Fruit fly (Drosophila melanogaster) whole organism, adult: ENCODE data around the gene CG31528.
A peak's percentile ranks its signal among the peaks of the same experiment; 100 is the strongest.

Experiments
- CG11617 ChIP-seq: fragments of 200-800 bp; sonication (Bioruptor generic); optimal IDR thresholded peaks from 2 replicates; lab custom pipeline; 2017; ENCODE audit warnings: mild to moderate bottlenecking, missing biosample characterization, missing genetic modification reagents, missing genetic modification characterization
- CG12768 ChIP-seq: fragments of 200-800 bp; sonication (Bioruptor generic); optimal IDR thresholded peaks from 2 replicates; lab custom pipeline; 2017; ENCODE audit warnings: missing biosample characterization, missing genetic modification characterization, mild to moderate bottlenecking, moderate library complexity, missing genetic modification reagents
- CG14711 ChIP-seq: fragments of 200-800 bp; sonication (Bioruptor generic); optimal IDR thresholded peaks from 2 replicates; lab custom pipeline; 2018; ENCODE audit warnings: missing biosample characterization, mild to moderate bottlenecking, missing genetic modification characterization, moderate library complexity
- CG1620 ChIP-seq: fragments of 200-800 bp; sonication (Bioruptor generic); optimal IDR thresholded peaks from 2 replicates; lab custom pipeline; 2016; ENCODE audit warnings: missing biosample characterization, missing genetic modification characterization
- CG33017 ChIP-seq: fragments of 200-800 bp; sonication (Bioruptor generic); optimal IDR thresholded peaks from 2 replicates; lab custom pipeline; 2018; ENCODE audit warnings: missing biosample characterization, mild to moderate bottlenecking, missing genetic modification characterization, moderate library complexity
- CG5204 ChIP-seq: fragments of 200-800 bp; sonication (Bioruptor generic); optimal IDR thresholded peaks from 2 replicates; lab custom pipeline; 2016; ENCODE audit warnings: missing biosample characterization, missing genetic modification characterization
- CG7045 ChIP-seq: fragments of 200-800 bp; sonication (Bioruptor generic); optimal IDR thresholded peaks from 2 replicates; lab custom pipeline; 2017; ENCODE audit warnings: missing biosample characterization, mild to moderate bottlenecking, missing genetic modification characterization
- CG7101 ChIP-seq: fragments of 200-800 bp; sonication (Bioruptor generic); optimal IDR thresholded peaks from 2 replicates; lab custom pipeline; 2018; ENCODE audit warnings: missing biosample characterization, mild to moderate bottlenecking, missing genetic modification characterization, moderate library complexity
- Clk ChIP-seq: fragments of 200-800 bp; sonication (Bioruptor generic); optimal IDR thresholded peaks from 2 replicates; lab custom pipeline; 2017; ENCODE audit warnings: missing biosample characterization, missing genetic modification characterization
- Crg-1 ChIP-seq: fragments of 200-800 bp; sonication (Bioruptor generic); optimal IDR thresholded peaks from 2 replicates; lab custom pipeline; 2016; ENCODE audit warnings: missing biosample characterization, missing genetic modification characterization
- Hr96 ChIP-seq: fragments of 200-800 bp; sonication (Bioruptor generic); optimal IDR thresholded peaks from 2 replicates; lab custom pipeline; 2016; ENCODE audit warnings: missing biosample characterization, missing genetic modification characterization
- Mnt ChIP-seq: fragments of 200-800 bp; sonication (Bioruptor generic); optimal IDR thresholded peaks from 2 replicates; lab custom pipeline; 2016; ENCODE audit warnings: missing biosample characterization, mild to moderate bottlenecking, missing genetic modification characterization
- bab1 ChIP-seq: fragments of 200-800 bp; sonication (Bioruptor generic); optimal IDR thresholded peaks from 3 replicates; lab custom pipeline; 2019; ENCODE audit warnings: missing biosample characterization, mild to moderate bottlenecking, missing genetic modification characterization, moderate library complexity
- cic ChIP-seq: fragments of 200-800 bp; sonication (Bioruptor generic); optimal IDR thresholded peaks from 2 replicates; lab custom pipeline; 2017; ENCODE audit warnings: missing biosample characterization, mild to moderate bottlenecking, missing genetic modification characterization, moderate library complexity
- cnc ChIP-seq, 2 experiments: fragments of >200 bp; optimal IDR thresholded peaks; 2 replicates each; lab custom pipeline; 2017
- kay ChIP-seq: fragments of 200-800 bp; sonication (Bioruptor generic); peaks from one replicate; lab custom pipeline; 2016; ENCODE audit warnings: missing biosample characterization, missing genetic modification characterization, borderline replicate concordance
- ovo ChIP-seq: fragments of 200-800 bp; sonication (Bioruptor generic); optimal IDR thresholded peaks from 2 replicates; lab custom pipeline; 2016; ENCODE audit warnings: missing biosample characterization, missing genetic modification characterization
- pad ChIP-seq: fragments of 200-800 bp; sonication (Bioruptor generic); optimal IDR thresholded peaks from 3 replicates; lab custom pipeline; 2017; ENCODE audit warnings: missing biosample characterization, missing genetic modification characterization, mild to moderate bottlenecking, moderate library complexity, missing genetic modification reagents
- tj ChIP-seq: fragments of 200-800 bp; sonication (Bioruptor generic); optimal IDR thresholded peaks from 3 replicates; lab custom pipeline; 2017; ENCODE audit warnings: missing biosample characterization, mild to moderate bottlenecking, missing genetic modification characterization, moderate library complexity
- toe ChIP-seq: fragments of 200-800 bp; sonication (Bioruptor generic); optimal IDR thresholded peaks from 2 replicates; lab custom pipeline; 2016; ENCODE audit warnings: missing biosample characterization, missing genetic modification characterization

CG31528 gene

dm6 chr3R:4416138-4416537 lies at the start of gene CG31528:
CG31528 (plus strand) TSS chr3R:4416438.
- TF ChIP-seq bab1 (no peak), CG12768 (no peak), CG14711 (tag; lab: Kevin White, UChicago) (no peak)

DNA sequence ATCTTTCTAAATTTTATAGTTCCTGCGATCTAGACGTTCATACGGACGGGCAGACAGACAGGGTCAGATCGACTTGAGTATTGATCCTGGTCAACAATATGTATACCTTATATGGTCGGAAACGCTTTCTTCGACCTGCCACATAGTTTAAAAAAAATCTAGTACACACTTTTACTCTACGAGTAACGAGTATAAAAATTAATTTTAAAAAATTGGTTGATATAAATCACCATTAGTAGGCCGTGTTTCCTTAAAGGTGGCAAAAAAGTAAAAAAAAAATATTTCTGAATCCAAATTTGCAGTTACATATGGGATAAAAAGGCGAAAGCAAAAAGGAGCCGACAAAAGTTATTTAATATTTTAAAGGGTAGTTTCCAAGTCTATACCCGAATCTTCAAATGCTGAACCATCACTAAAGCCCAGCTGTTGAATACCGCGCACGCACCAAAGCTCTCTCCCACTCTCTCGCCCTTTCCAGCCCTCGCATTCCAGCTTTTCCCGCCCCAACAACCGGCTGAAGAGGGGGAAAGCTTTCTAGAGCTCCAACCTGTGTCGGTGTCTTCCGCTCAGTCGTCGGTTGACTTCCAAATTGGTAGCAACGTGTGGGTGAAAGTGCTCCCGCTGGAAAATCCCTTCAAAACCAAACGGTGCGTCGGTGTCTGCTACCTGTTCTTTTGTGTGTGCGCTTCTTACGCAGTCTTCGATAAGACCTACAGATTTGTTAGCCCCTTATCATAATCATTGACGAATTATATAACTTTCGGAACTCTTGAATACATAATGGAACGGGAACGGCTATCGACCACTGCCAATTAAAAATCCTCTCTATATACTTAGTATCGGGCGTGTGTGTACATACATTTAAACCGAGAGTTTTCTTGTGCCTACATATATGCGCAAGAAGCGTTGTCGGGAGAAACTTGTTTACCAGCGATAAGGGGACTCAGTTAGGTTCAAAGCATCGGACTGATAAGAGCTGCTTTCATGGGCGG lies 37.6 kb upstream of the CG31528 start, which contains the start of gene Sfxn1-3:
Gene Sfxn1-3, plus strand, starts transcription at position 238 of the 992 bp plus-strand sequence.
- TF ChIP-seq CG1620 (GFP tag; lab: Kevin White, UChicago) (no peak), CG7045 (peak; percentile 27), tj (GFP tag; lab: Kevin White, UChicago) (peak; percentile 29), CG7101 (tag; lab: Kevin White, UChicago) (peak; percentile 71), CG14711 (tag; lab: Kevin White, UChicago) (peak; percentile 36), cnc (optimal IDR thresholded peaks at IDR 0.05; lab: Kevin White, UChicago) (no peak), CG33017 (tag; lab: Kevin White, UChicago) (peak; percentile 55), Mnt (GFP tag; lab: Kevin White, UChicago) (peak; percentile 92), ovo (peak; percentile 73), Clk (no peak), bab1 (peak; percentile 78), CG11617 (GFP tag; lab: Kevin White, UChicago) (peak; percentile 55), Hr96 (GFP tag; lab: Kevin White, UChicago) (peak; percentile 63), cic (GFP tag; lab: Kevin White, UChicago) (peak; percentile 95), CG12768 (peak; percentile 95), CG5204 (GFP tag; lab: Kevin White, UChicago) (no peak), Crg-1 (peak; percentile 79), kay (GFP tag; lab: Kevin White, UChicago) (peak; percentile 89), pad (peak; percentile 96), toe (GFP tag; lab: Kevin White, UChicago) (no peak)

dm6 chr3R:4381079-4381919 lies 34.9 kb upstream of the CG31528 start, which contains the start of gene Cont:
Cont (plus strand) TSS chr3R:4381306.
- TF ChIP-seq pad = no peak
- peak; percentile 30 for TF ChIP-seq CG7101 (tag; lab: Kevin White, UChicago)
- TF ChIP-seq CG1620 (GFP tag; lab: Kevin White, UChicago) = peak; percentile 41
- TF ChIP-seq CG12768 = no peak
- TF ChIP-seq cnc (optimal IDR thresholded peaks at IDR 0.05; lab: Kevin White, UChicago) = no peak
- no peak for TF ChIP-seq CG14711 (tag; lab: Kevin White, UChicago)
- TF ChIP-seq CG11617 (GFP tag; lab: Kevin White, UChicago) = peak; percentile 15
- no peak for TF ChIP-seq ovo
- no peak for TF ChIP-seq CG33017 (tag; lab: Kevin White, UChicago)
- TF ChIP-seq Mnt (GFP tag; lab: Kevin White, UChicago) = peak; percentile 43
- peak; percentile 26 for TF ChIP-seq Crg-1
- TF ChIP-seq Clk = no peak
- TF ChIP-seq CG5204 (GFP tag; lab: Kevin White, UChicago) = no peak
- no peak for TF ChIP-seq kay (GFP tag; lab: Kevin White, UChicago)
- TF ChIP-seq toe (GFP tag; lab: Kevin White, UChicago) = no peak
- TF ChIP-seq Hr96 (GFP tag; lab: Kevin White, UChicago) = no peak
- no peak for TF ChIP-seq CG7045
- peak; percentile 62 for TF ChIP-seq bab1
- peak; percentile 8 for TF ChIP-seq cic (GFP tag; lab: Kevin White, UChicago)
- TF ChIP-seq tj (GFP tag; lab: Kevin White, UChicago) = peak; percentile 52

- no peak for TF ChIP-seq kay (GFP tag; lab: Kevin White, UChicago)
- no peak for TF ChIP-seq ovo
Measured at dm6 chr3R:4382165-4382564, 34.1 kb upstream of the CG31528 start.

- peak; percentile 39 for TF ChIP-seq CG7045
- peak; percentile 19 for TF ChIP-seq ovo
- peak; percentile 21 for TF ChIP-seq CG11617 (GFP tag; lab: Kevin White, UChicago)
- TF ChIP-seq tj (GFP tag; lab: Kevin White, UChicago) = peak; percentile 41
- TF ChIP-seq pad = peak; percentile 39
- no peak for TF ChIP-seq kay (GFP tag; lab: Kevin White, UChicago)
- no peak for TF ChIP-seq toe (GFP tag; lab: Kevin White, UChicago)
- peak; percentile 37 for TF ChIP-seq bab1
- no peak for TF ChIP-seq CG5204 (GFP tag; lab: Kevin White, UChicago)
- TF ChIP-seq CG12768 = peak; percentile 23
- TF ChIP-seq CG14711 (tag; lab: Kevin White, UChicago) = peak; percentile 8
- no peak for TF ChIP-seq CG33017 (tag; lab: Kevin White, UChicago)
- TF ChIP-seq CG7101 (tag; lab: Kevin White, UChicago) = peak; percentile 12
- TF ChIP-seq Crg-1 = no peak
- TF ChIP-seq CG1620 (GFP tag; lab: Kevin White, UChicago) = peak; percentile 24
- no peak for TF ChIP-seq Clk
- TF ChIP-seq Mnt (GFP tag; lab: Kevin White, UChicago) = peak; percentile 62
- peak; percentile 27 for TF ChIP-seq cic (GFP tag; lab: Kevin White, UChicago)
- no peak for TF ChIP-seq cnc (optimal IDR thresholded peaks at IDR 0.05; lab: Kevin White, UChicago)
- no peak for TF ChIP-seq Hr96 (GFP tag; lab: Kevin White, UChicago)
Measured at dm6 chr3R:4387490-4387889, 28.7 kb upstream of the CG31528 start, which contains the start of gene tub. tub (plus strand) TSS chr3R:4387742.
